Fruit fly (Drosophila melanogaster) whole organism, embryonic: ENCODE measurements around the gene CG13056.

ENCODE experiments used
- CG10147 ChIP-seq: fragments of 200-800 bp; sonication (Bioruptor generic); optimal IDR thresholded peaks from 2 replicates; lab custom pipeline; 2019; ENCODE audit warnings: missing biosample characterization, mild to moderate bottlenecking, missing genetic modification characterization, moderate library complexity
- CG10654 ChIP-seq: fragments of 200-800 bp; sonication (Bioruptor generic); optimal IDR thresholded peaks from 2 replicates; lab custom pipeline; 2016; ENCODE audit warnings: missing biosample characterization, missing genetic modification characterization
- CG11398 ChIP-seq: fragments of 200-800 bp; sonication (Bioruptor generic); optimal IDR thresholded peaks from 2 replicates; lab custom pipeline; 2016; ENCODE audit warnings: missing biosample characterization, missing genetic modification characterization
- CG12659 ChIP-seq: fragments of 200-800 bp; sonication (Bioruptor generic); optimal IDR thresholded peaks from 3 replicates; lab custom pipeline; 2017; ENCODE audit warnings: mild to moderate bottlenecking, missing biosample characterization, missing genetic modification reagents, missing genetic modification characterization
- CG12769 ChIP-seq: fragments of 200-800 bp; sonication (Bioruptor generic); optimal IDR thresholded peaks from 2 replicates; lab custom pipeline; 2019; ENCODE audit warnings: missing biosample characterization, mild to moderate bottlenecking, missing genetic modification characterization, moderate library complexity
- CG14014 ChIP-seq: fragments of 200-800 bp; sonication (Bioruptor generic); IDR thresholded peaks from 2 replicates; pipeline ENCODE4 v1.3.6; 2022; ENCODE audit warnings: missing biosample characterization, missing genetic modification characterization
- CG15479 ChIP-seq: fragments of 200-800 bp; sonication (Bioruptor generic); optimal IDR thresholded peaks from 3 replicates; lab custom pipeline; 2019; ENCODE audit warnings: missing biosample characterization, mild to moderate bottlenecking, missing genetic modification characterization, moderate library complexity
- CG15601 ChIP-seq: fragments of 200-800 bp; sonication (Bioruptor generic); optimal IDR thresholded peaks from 3 replicates; lab custom pipeline; 2019; ENCODE audit warnings: missing biosample characterization, mild to moderate bottlenecking, missing genetic modification characterization, moderate library complexity
- CG16863 ChIP-seq: fragments of 200-800 bp; sonication (Bioruptor generic); optimal IDR thresholded peaks from 3 replicates; lab custom pipeline; 2016; ENCODE audit warnings: missing biosample characterization, missing genetic modification characterization
- CG17912 ChIP-seq: fragments of 200-800 bp; sonication (Bioruptor generic); optimal IDR thresholded peaks from 2 replicates; lab custom pipeline; 2018; ENCODE audit warnings: missing biosample characterization, mild to moderate bottlenecking, missing genetic modification characterization
- CG2129 ChIP-seq: fragments of 200-800 bp; sonication (Bioruptor generic); IDR thresholded peaks from 2 replicates; pipeline ENCODE4 v1.3.6; 2022; ENCODE audit warnings: missing biosample characterization, missing genetic modification characterization; ENCODE audit not compliant: partially characterized antibody
- CG32532 ChIP-seq: fragments of 200-800 bp; sonication (Bioruptor generic); IDR thresholded peaks from 2 replicates; pipeline ENCODE4 v1.3.6; 2022; ENCODE audit warnings: missing biosample characterization, missing genetic modification characterization
- CG4328 ChIP-seq: fragments of 200-800 bp; sonication (Bioruptor generic); optimal IDR thresholded peaks from 3 replicates; lab custom pipeline; 2017; ENCODE audit warnings: missing biosample characterization, missing genetic modification reagents, missing genetic modification characterization
- CG4424 ChIP-seq: fragments of 200-800 bp; sonication (Bioruptor generic); optimal IDR thresholded peaks from 3 replicates; lab custom pipeline; 2016; ENCODE audit warnings: missing biosample characterization, missing genetic modification characterization
- CG6813 ChIP-seq: fragments of 200-800 bp; sonication (Bioruptor generic); optimal IDR thresholded peaks from 2 replicates; lab custom pipeline; 2017; ENCODE audit warnings: missing biosample characterization, missing genetic modification characterization, mild to moderate bottlenecking, moderate library complexity, missing genetic modification reagents
- CG7987 ChIP-seq: fragments of 200-800 bp; sonication (Bioruptor generic); optimal IDR thresholded peaks from 2 replicates; lab custom pipeline; 2018; ENCODE audit warnings: missing biosample characterization, mild to moderate bottlenecking, missing genetic modification characterization, moderate library complexity
- CG8359 ChIP-seq: fragments of 200-800 bp; sonication (Bioruptor generic); optimal IDR thresholded peaks from 2 replicates; lab custom pipeline; 2017; ENCODE audit warnings: missing biosample characterization, mild to moderate bottlenecking, missing genetic modification characterization, borderline replicate concordance
- CG8924 ChIP-seq: fragments of 200-800 bp; optimal IDR thresholded peaks from 3 replicates; lab custom pipeline; 2019; ENCODE audit warnings: missing biosample characterization, mild to moderate bottlenecking, missing genetic modification characterization, moderate library complexity
- CG9437 ChIP-seq: fragments of 200-800 bp; sonication (Bioruptor generic); optimal IDR thresholded peaks from 2 replicates; lab custom pipeline; 2018; ENCODE audit warnings: missing biosample characterization, mild to moderate bottlenecking, missing genetic modification characterization
- Dbx ChIP-seq: fragments of 200-800 bp; sonication (Bioruptor generic); IDR thresholded peaks from 3 replicates; pipeline ENCODE4 v1.3.6; 2022; ENCODE audit warnings: missing biosample characterization, missing genetic modification characterization
- E2f1 ChIP-seq: fragments of 200-800 bp; sonication (Bioruptor generic); IDR thresholded peaks from 2 replicates; pipeline ENCODE4 v1.3.6; 2022; ENCODE audit warnings: missing biosample characterization, missing genetic modification characterization
- E2f2 ChIP-seq: fragments of 200-800 bp; sonication (Bioruptor generic); IDR thresholded peaks from 2 replicates; pipeline ENCODE4 v1.3.6; 2022; ENCODE audit warnings: missing biosample characterization, missing genetic modification characterization
- ERR ChIP-seq: fragments of 200-800 bp; sonication (Bioruptor generic); optimal IDR thresholded peaks from 2 replicates; lab custom pipeline; 2016; ENCODE audit warnings: missing biosample characterization, missing genetic modification characterization
- HHEX ChIP-seq: fragments of 200-800 bp; sonication (Bioruptor generic); optimal IDR thresholded peaks from 3 replicates; lab custom pipeline; 2017; ENCODE audit warnings: missing biosample characterization, mild to moderate bottlenecking, missing genetic modification characterization, missing genetic modification reagents
- HLH4C ChIP-seq: fragments of 200-800 bp; sonication (Bioruptor generic); IDR thresholded peaks from 3 replicates; pipeline ENCODE4 v1.3.6; 2022; ENCODE audit warnings: missing biosample characterization, missing genetic modification characterization; ENCODE audit not compliant: partially characterized antibody
- Hr3 ChIP-seq: fragments of 200-800 bp; sonication (Bioruptor generic); optimal IDR thresholded peaks from 3 replicates; lab custom pipeline; 2016; ENCODE audit warnings: missing biosample characterization, missing genetic modification characterization
- MTF-1 ChIP-seq: fragments of 200-800 bp; sonication (Bioruptor generic); optimal IDR thresholded peaks from 2 replicates; lab custom pipeline; 2018; ENCODE audit warnings: missing biosample characterization, mild to moderate bottlenecking, missing genetic modification characterization, borderline replicate concordance
- Meics ChIP-seq: fragments of 200-800 bp; sonication (Bioruptor generic); optimal IDR thresholded peaks from 2 replicates; lab custom pipeline; 2017; ENCODE audit warnings: missing biosample characterization, mild to moderate bottlenecking, missing genetic modification characterization
- Ptx1 ChIP-seq: fragments of 200-800 bp; sonication (Bioruptor generic); IDR thresholded peaks from 2 replicates; pipeline ENCODE4 v1.3.6; 2022; ENCODE audit warnings: missing biosample characterization, missing genetic modification characterization
- az2 ChIP-seq: fragments of 200-800 bp; sonication (Bioruptor generic); optimal IDR thresholded peaks from 3 replicates; lab custom pipeline; 2016; ENCODE audit warnings: missing biosample characterization, missing genetic modification characterization
- bsh ChIP-seq, 2 experiments: fragments of 200-800 bp; sonication (Bioruptor generic); optimal IDR thresholded peaks; 2 replicates each; lab custom pipeline; 2017 to 2018; ENCODE audit warnings: mild to moderate bottlenecking in 2 of 2, missing biosample characterization in 2 of 2, missing genetic modification characterization in 2 of 2, moderate library complexity in 1 of 2
- cad ChIP-seq: fragments of >200 bp; optimal IDR thresholded peaks from 2 replicates; lab custom pipeline; 2017; ENCODE audit warnings: missing biosample characterization, missing genetic modification characterization
- ci ChIP-seq: fragments of 200-800 bp; sonication (Bioruptor generic); IDR thresholded peaks from 3 replicates; pipeline ENCODE4 v1.3.6; 2022; ENCODE audit warnings: missing biosample characterization, missing genetic modification characterization
- fru ChIP-seq: fragments of >200 bp; optimal IDR thresholded peaks from 2 replicates; lab custom pipeline; 2017
- ftz-f1 ChIP-seq: fragments of 200-800 bp; sonication (Bioruptor generic); optimal IDR thresholded peaks from 2 replicates; lab custom pipeline; 2016; ENCODE audit warnings: missing biosample characterization, missing genetic modification characterization
- jigr1 ChIP-seq: fragments of 200-800 bp; sonication (Bioruptor generic); IDR thresholded peaks from 3 replicates; pipeline ENCODE4 v1.3.6; 2022; ENCODE audit warnings: missing biosample characterization, missing genetic modification characterization
- kay ChIP-seq: fragments of 200-800 bp; sonication (Bioruptor generic); optimal IDR thresholded peaks from 2 replicates; lab custom pipeline; 2016; ENCODE audit warnings: missing biosample characterization, missing genetic modification characterization
- lab ChIP-seq: fragments of 200-800 bp; sonication (Bioruptor generic); optimal IDR thresholded peaks from 3 replicates; lab custom pipeline; 2017; ENCODE audit warnings: missing biosample characterization, missing genetic modification characterization, mild to moderate bottlenecking, moderate library complexity, missing genetic modification reagents
- mld ChIP-seq: fragments of 200-800 bp; sonication (Bioruptor generic); IDR thresholded peaks from 3 replicates; pipeline ENCODE4 v1.3.6; 2022; ENCODE audit warnings: missing biosample characterization, missing genetic modification characterization; ENCODE audit not compliant: partially characterized antibody
- nom ChIP-seq: fragments of 200-800 bp; sonication (Bioruptor generic); optimal IDR thresholded peaks from 2 replicates; lab custom pipeline; 2017; ENCODE audit warnings: missing biosample characterization, missing genetic modification characterization, mild to moderate bottlenecking, moderate library complexity, missing genetic modification reagents
- oc ChIP-seq: fragments of 200-800 bp; sonication (Bioruptor generic); optimal IDR thresholded peaks from 2 replicates; lab custom pipeline; 2018; ENCODE audit warnings: missing biosample characterization, mild to moderate bottlenecking, missing genetic modification characterization, moderate library complexity
- sc ChIP-seq, 3 experiments: fragments of >200 bp in 2 of 3; fragments of 200-800 bp in 1 of 3; sonication (Bioruptor generic) in 1 of 3; optimal IDR thresholded peaks; 2 replicates in 2 of 3; 3 replicates in 1 of 3; lab custom pipeline; 2017; ENCODE audit warnings: mild to moderate bottlenecking in 1 of 3, missing biosample characterization in 1 of 3, missing genetic modification characterization in 1 of 3, missing genetic modification reagents in 1 of 3
- ssp ChIP-seq: fragments of 200-800 bp; sonication (Bioruptor generic); IDR thresholded peaks from 2 replicates; pipeline ENCODE4 v1.3.6; 2022; ENCODE audit warnings: missing biosample characterization, missing genetic modification characterization
- tap ChIP-seq: fragments of 200-800 bp; optimal IDR thresholded peaks from 3 replicates; lab custom pipeline; 2019; ENCODE audit warnings: missing biosample characterization, mild to moderate bottlenecking, missing genetic modification characterization, moderate library complexity
- tll ChIP-seq, 2 experiments: fragments of 200-800 bp in 1 of 2; fragments of >200 bp in 1 of 2; sonication (Bioruptor generic) in 1 of 2; optimal IDR thresholded peaks; 2 replicates each; lab custom pipeline; 2017 to 2019; ENCODE audit warnings: missing biosample characterization in 2 of 2, missing genetic modification characterization in 2 of 2, mild to moderate bottlenecking in 1 of 2, moderate library complexity in 1 of 2
- trh ChIP-seq: fragments of 200-800 bp; sonication (Bioruptor generic); optimal IDR thresholded peaks from 2 replicates; lab custom pipeline; 2016; ENCODE audit warnings: missing biosample characterization, missing genetic modification characterization
- tup ChIP-seq: fragments of 200-800 bp; sonication (Bioruptor generic); optimal IDR thresholded peaks from 2 replicates; lab custom pipeline; 2016; ENCODE audit warnings: missing biosample characterization, mild to moderate bottlenecking, missing genetic modification characterization, moderate library complexity
- unpg ChIP-seq: fragments of 200-800 bp; sonication (Bioruptor generic); optimal IDR thresholded peaks from 3 replicates; lab custom pipeline; 2018; ENCODE audit warnings: missing biosample characterization, mild to moderate bottlenecking, missing genetic modification characterization, moderate library complexity
- wdn ChIP-seq: fragments of 200-800 bp; sonication (Bioruptor generic); IDR thresholded peaks from 2 replicates; pipeline ENCODE4 v1.3.6; 2022; ENCODE audit warnings: missing biosample characterization, missing genetic modification characterization
- zf30C ChIP-seq: fragments of 200-800 bp; sonication (Bioruptor generic); optimal IDR thresholded peaks from 3 replicates; lab custom pipeline; 2018; ENCODE audit warnings: missing biosample characterization, mild to moderate bottlenecking, missing genetic modification characterization

Gene CG13056

DNA sequence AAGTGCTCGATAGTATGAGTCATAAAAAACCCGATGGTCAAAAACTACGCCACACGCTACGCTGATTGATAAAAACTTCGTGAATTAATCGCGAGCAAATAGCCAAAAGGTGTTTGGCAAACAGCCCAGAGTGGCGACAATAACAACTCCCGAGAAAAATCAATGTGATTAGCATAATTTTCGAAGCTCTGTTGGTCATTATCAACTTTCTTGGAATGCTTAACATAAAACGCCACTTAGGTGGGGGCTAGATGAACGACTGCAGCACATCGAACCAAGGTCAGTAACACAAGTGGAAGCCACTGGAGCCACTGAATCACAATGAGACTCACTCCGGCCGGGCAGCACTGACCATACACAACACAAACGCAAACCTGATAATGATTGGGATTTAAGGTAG is 4.6 kb downstream of the CG13056 start (continued):
- TF ChIP-seq jigr1 (GFP tag; lab: Robert Waterston, UW) (no peak), Dbx (GFP tag; lab: Robert Waterston, UW) (no peak), zf30C (GFP tag; lab: Kevin White, UChicago) (no peak), kay (GFP tag; lab: Kevin White, UChicago) (no peak), CG16863 (no peak), Ptx1 (GFP tag; lab: Robert Waterston, UW) (no peak), cad (GFP tag; lab: Kevin White, UChicago) (no peak), ci (no peak), CG6813 (GFP tag; lab: Kevin White, UChicago) (no peak), CG8359 (GFP tag; lab: Kevin White, UChicago) (no peak), CG10147 (GFP tag; lab: Kevin White, UChicago) (no peak), E2f2 (GFP tag; lab: Robert Waterston, UW) (no peak), CG7987 (GFP tag; lab: Kevin White, UChicago) (no peak), CG11398 (GFP tag; lab: Kevin White, UChicago) (no peak), unpg (no peak), tll (GFP tag; optimal IDR thresholded peaks at IDR 0.05; lab: Kevin White, UChicago) (no peak), CG4328 (no peak), CG10654 (GFP tag; lab: Kevin White, UChicago) (no peak), CG32532 (GFP tag; lab: Robert Waterston, UW) (0 out of 2 replicates have a peak, but pooled peaks have one; percentile 10), ftz-f1 (peak; percentile 48), sc (optimal IDR thresholded peaks at IDR 0.05; lab: Kevin White, UChicago) (no peak), sc (GFP tag; optimal IDR thresholded peaks at IDR 0.05; lab: Kevin White, UChicago) (no peak), mld (GFP tag; lab: Robert Waterston, UW) (no peak), trh (GFP tag; lab: Kevin White, UChicago) (no peak), CG15479 (GFP tag; lab: Kevin White, UChicago) (no peak), tap (tag; lab: Kevin White, UChicago) (no peak), CG14014 (GFP tag; lab: Robert Waterston, UW) (no peak), HHEX (GFP tag; lab: Kevin White, UChicago) (no peak), HLH4C (GFP tag; lab: Robert Waterston, UW) (no peak), wdn (GFP tag; lab: Robert Waterston, UW) (no peak), CG9437 (GFP tag; lab: Kevin White, UChicago) (no peak), ssp (no peak), CG12769 (peak; percentile 68), CG2129 (GFP tag; lab: Robert Waterston, UW) (no peak), CG17912 (no peak), nom (GFP tag; lab: Kevin White, UChicago) (no peak), Hr3 (GFP tag; lab: Kevin White, UChicago) (no peak), ERR (GFP tag; lab: Kevin White, UChicago) (no peak), bsh (GFP tag; optimal IDR thresholded peaks at IDR 0.05; lab: Kevin White, UChicago) (no peak), oc (tag; lab: Kevin White, UChicago) (peak; percentile 47), CG4424 (GFP tag; lab: Kevin White, UChicago) (no peak), Meics (no peak), lab (no peak), CG15601 (tag; lab: Kevin White, UChicago) (no peak), MTF-1 (no peak), E2f1 (no peak), CG12659 (GFP tag; lab: Kevin White, UChicago) (no peak), az2 (no peak), CG8924 (tag; lab: Kevin White, UChicago) (no peak), fru (lab: Kevin White, UChicago) (no peak), tup (GFP tag; lab: Kevin White, UChicago) (no peak)
